Worm (Caenorhabditis elegans) whole organism, late embryonic: Measurements from ENCODE around the gene F49E8.7.
"Not testable (repeated sequence)": the region's sequence is repeated elsewhere in the genome, so short reads cannot be mapped to it uniquely, and the experiment has no call there.

ENCODE experiments used
- C38D4.7 ChIP-seq: fragments of 200-800 bp; sonication (Bioruptor generic); optimal IDR thresholded peaks from 2 replicates; lab custom pipeline; 2018; ENCODE audit warnings: mild to moderate bottlenecking, missing genetic modification characterization, moderate library complexity, missing compliant biosample characterization
- K02D7.2 ChIP-seq: sonication (generic microtip); optimal IDR thresholded peaks from 2 replicates; lab custom pipeline; 2017; ENCODE audit warnings: mild to moderate bottlenecking, missing genetic modification characterization, missing compliant biosample characterization
- T23F11.4 ChIP-seq: fragments of 200-800 bp; sonication (Bioruptor generic); optimal IDR thresholded peaks from 2 replicates; lab custom pipeline; 2018; ENCODE audit warnings: mild to moderate bottlenecking, missing genetic modification characterization, missing compliant biosample characterization
- ama-1 ChIP-seq: fragments of 150-350 bp; optimal IDR thresholded peaks from 2 replicates; lab custom pipeline; 2014
- ceh-18 ChIP-seq: sonication (generic microtip); optimal IDR thresholded peaks from 2 replicates; lab custom pipeline; 2016; ENCODE audit warnings: missing genetic modification characterization, missing compliant biosample characterization
- ceh-19 ChIP-seq: fragments of 200-800 bp; sonication (Bioruptor generic); optimal IDR thresholded peaks from 2 replicates; lab custom pipeline; 2018; ENCODE audit warnings: mild to moderate bottlenecking, missing genetic modification characterization, missing compliant biosample characterization
- ceh-22 ChIP-seq: sonication (generic microtip); optimal IDR thresholded peaks from 2 replicates; lab custom pipeline; 2017; ENCODE audit warnings: missing biosample characterization, missing genetic modification characterization
- ceh-34 ChIP-seq: sonication (generic microtip); optimal IDR thresholded peaks from 2 replicates; lab custom pipeline; 2016; ENCODE audit warnings: mild to moderate bottlenecking, missing genetic modification characterization, missing compliant biosample characterization
- ceh-45 ChIP-seq: fragments of 200-800 bp; sonication (Bioruptor generic); IDR thresholded peaks from 2 replicates; pipeline ENCODE4 v1.3.6; 2022; ENCODE audit warnings: missing genetic modification reagents, missing genetic modification characterization, missing compliant biosample characterization
- ceh-6 ChIP-seq: fragments of 200-800 bp; sonication (Bioruptor generic); optimal IDR thresholded peaks from 2 replicates; lab custom pipeline; 2018; ENCODE audit warnings: mild to moderate bottlenecking, missing genetic modification characterization, missing compliant biosample characterization
- ceh-9 ChIP-seq: sonication (generic microtip); optimal IDR thresholded peaks from 2 replicates; lab custom pipeline; 2016; ENCODE audit warnings: mild to moderate bottlenecking, missing genetic modification characterization, inconsistent platforms, missing compliant biosample characterization
- dmd-4 ChIP-seq: sonication (generic microtip); optimal IDR thresholded peaks from 2 replicates; lab custom pipeline; 2016; ENCODE audit warnings: borderline replicate concordance, missing genetic modification characterization, missing compliant biosample characterization
- elt-4 ChIP-seq: sonication (generic microtip); optimal IDR thresholded peaks from 2 replicates; lab custom pipeline; 2016; ENCODE audit warnings: missing genetic modification characterization, missing compliant biosample characterization
- eyg-1 ChIP-seq: sonication (generic microtip); optimal IDR thresholded peaks from 2 replicates; lab custom pipeline; 2016; ENCODE audit warnings: missing genotype, missing genetic modification characterization, missing compliant biosample characterization
- fkh-10 ChIP-seq: fragments of 150-350 bp; optimal IDR thresholded peaks from 2 replicates; lab custom pipeline; 2014; ENCODE audit warnings: missing biosample characterization, missing genetic modification reagents, missing genetic modification characterization
- gmeb-2 ChIP-seq: sonication (generic microtip); optimal IDR thresholded peaks from 2 replicates; lab custom pipeline; 2016; ENCODE audit warnings: missing genetic modification characterization, inconsistent platforms, missing compliant biosample characterization
- hlh-15 ChIP-seq: sonication (generic microtip); optimal IDR thresholded peaks from 2 replicates; lab custom pipeline; 2016; ENCODE audit warnings: missing genetic modification characterization, missing compliant biosample characterization
- hlh-30 ChIP-seq: sonication (generic microtip); optimal IDR thresholded peaks from 2 replicates; lab custom pipeline; 2017; ENCODE audit warnings: antibody characterized with exemption, missing genetic modification characterization, missing compliant biosample characterization; ENCODE audit not compliant: insufficient read depth
- hlh-6 ChIP-seq: sonication (generic microtip); optimal IDR thresholded peaks from 2 replicates; lab custom pipeline; 2016; ENCODE audit warnings: missing genotype, missing genetic modification characterization, missing compliant biosample characterization
- madf-2 ChIP-seq: sonication (generic microtip); optimal IDR thresholded peaks from 2 replicates; lab custom pipeline; 2017; ENCODE audit warnings: missing genetic modification characterization, missing compliant biosample characterization
- mec-3 ChIP-seq: sonication (generic microtip); optimal IDR thresholded peaks from 2 replicates; lab custom pipeline; 2016; ENCODE audit warnings: borderline replicate concordance, missing genetic modification characterization, missing compliant biosample characterization
- npax-4 ChIP-seq: sonication (generic microtip); optimal IDR thresholded peaks from 2 replicates; lab custom pipeline; 2016; ENCODE audit warnings: missing genetic modification characterization, missing compliant biosample characterization
- pat-9 ChIP-seq: fragments of 200-800 bp; sonication (Bioruptor generic); optimal IDR thresholded peaks from 2 replicates; lab custom pipeline; 2018; ENCODE audit warnings: mild to moderate bottlenecking, missing genetic modification characterization, moderate library complexity, missing compliant biosample characterization
- pax-1 ChIP-seq: fragments of 150-350 bp; optimal IDR thresholded peaks from 2 replicates; lab custom pipeline; 2014; ENCODE audit warnings: missing biosample characterization, missing genetic modification characterization
- pha-2 ChIP-seq: sonication (generic microtip); optimal IDR thresholded peaks from 2 replicates; lab custom pipeline; 2017; ENCODE audit warnings: mild to moderate bottlenecking, missing genetic modification characterization, missing compliant biosample characterization
- pros-1 ChIP-seq: fragments of 150-350 bp; optimal IDR thresholded peaks from 2 replicates; lab custom pipeline; 2014; ENCODE audit warnings: missing biosample characterization, missing genetic modification reagents, missing genetic modification characterization
- ref-2 ChIP-seq: sonication (generic microtip); optimal IDR thresholded peaks from 2 replicates; lab custom pipeline; 2016; ENCODE audit warnings: missing genetic modification characterization, missing compliant biosample characterization
- rnt-1 ChIP-seq: sonication (generic microtip); optimal IDR thresholded peaks from 2 replicates; lab custom pipeline; 2016; ENCODE audit warnings: missing genetic modification characterization, missing compliant biosample characterization
- tbx-7 ChIP-seq: sonication (generic microtip); optimal IDR thresholded peaks from 2 replicates; lab custom pipeline; 2016; ENCODE audit warnings: missing genotype, missing genetic modification characterization, missing compliant biosample characterization
- ttx-3 ChIP-seq: sonication (generic microtip); optimal IDR thresholded peaks from 2 replicates; lab custom pipeline; 2016; ENCODE audit warnings: missing genetic modification reagents, missing genetic modification characterization, missing compliant biosample characterization
- unc-3 ChIP-seq, 2 experiments: fragments of 200-800 bp in 1 of 2; sonication (Bioruptor generic) in 1 of 2; sonication (generic microtip) in 1 of 2; conservative IDR thresholded peaks in 1 of 2; optimal IDR thresholded peaks in 1 of 2; 2 replicates each; pipeline versions ENCODE4 v1.3.6 to Lab custom; 2016 to 2022; ENCODE audit warnings: missing compliant biosample characterization in 2 of 2, missing genetic modification characterization in 2 of 2, missing genetic modification reagents in 1 of 2
- unc-42 ChIP-seq: sonication (generic microtip); optimal IDR thresholded peaks from 2 replicates; lab custom pipeline; 2016; ENCODE audit warnings: missing genotype, missing genetic modification characterization, missing compliant biosample characterization
- zip-5 ChIP-seq: sonication (generic microtip); optimal IDR thresholded peaks from 2 replicates; lab custom pipeline; 2016; ENCODE audit warnings: missing genetic modification characterization, missing compliant biosample characterization
- ztf-16 ChIP-seq: sonication (generic microtip); optimal IDR thresholded peaks from 2 replicates; lab custom pipeline; 2017; ENCODE audit warnings: missing genetic modification characterization, missing compliant biosample characterization

The F49E8.7 gene

DNA sequence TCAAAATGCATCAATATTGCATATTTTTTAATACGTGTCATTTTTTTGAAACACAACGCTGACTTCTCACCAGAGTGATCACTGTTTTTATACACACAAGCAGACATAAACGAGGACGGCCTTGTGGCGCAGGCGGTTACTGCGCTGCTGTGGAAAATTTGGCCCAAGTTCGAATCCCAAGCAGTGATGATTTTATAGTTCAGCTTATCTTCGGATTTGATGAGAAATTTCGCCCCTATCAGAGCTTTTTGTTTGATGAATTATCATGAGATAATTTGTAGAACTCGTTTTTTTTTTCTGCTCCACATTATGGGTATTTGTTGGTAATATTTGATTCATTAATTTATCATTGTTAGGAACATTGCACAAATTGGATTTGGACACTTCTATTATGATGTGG is 17.8 kb upstream of the F49E8.7 start (continued):
- TF ChIP-seq C38D4.7 (GFP tag; lab: Kevin White, UChicago) (peak; percentile 95), ceh-34 (peak; percentile 93), npax-4 (tag; lab: Kevin White, UChicago) (peak; percentile 94), tbx-7 (tag; lab: Kevin White, UChicago) (peak; percentile 52), rnt-1 (tag; lab: Kevin White, UChicago) (peak; percentile 94), ceh-9 (peak; percentile 88), hlh-15 (tag; lab: Kevin White, UChicago) (peak; percentile 93), ztf-16 (tag; lab: Kevin White, UChicago) (peak; percentile 97), ceh-18 (tag; lab: Kevin White, UChicago) (peak; percentile 92), dmd-4 (tag; lab: Kevin White, UChicago) (peak; percentile 92), zip-5 (tag; lab: Kevin White, UChicago) (peak; percentile 72), ceh-6 (GFP tag; lab: Kevin White, UChicago) (peak; percentile 97), pros-1 (tag; lab: Kevin White, UChicago) (peak; percentile 22), gmeb-2 (peak; percentile 96), ama-1 (lab: Kevin White, UChicago) (no peak), unc-42 (tag; lab: Kevin White, UChicago) (peak; percentile 72), fkh-10 (GFP tag; lab: Kevin White, UChicago) (peak; percentile 88)

DNA sequence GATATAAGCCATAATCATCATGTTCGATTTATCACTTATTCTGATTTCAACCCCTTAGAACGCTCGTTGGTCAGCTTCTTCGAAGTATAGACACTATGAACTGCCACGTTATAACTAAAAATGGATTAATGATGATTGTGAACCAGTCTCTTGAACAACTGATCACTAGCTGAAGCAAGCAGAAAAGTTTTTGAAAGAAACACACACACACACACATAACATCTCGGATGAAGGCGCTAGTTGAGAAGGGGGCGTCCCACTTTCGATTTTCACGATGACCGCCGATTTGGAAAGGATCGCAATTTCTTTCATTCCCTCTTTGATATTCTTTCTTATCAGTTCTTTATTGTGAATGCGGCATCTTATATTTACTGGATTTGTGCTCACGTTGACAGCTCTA is 12.4 kb upstream of the F49E8.7 start, which contains the start of gene clec-180:
clec-180 (plus strand) TSS at position 301 of the 400 bp plus-strand sequence.
- TF ChIP-seq pat-9 (tag; lab: Kevin White, UChicago) (no peak), C38D4.7 (GFP tag; lab: Kevin White, UChicago) (no peak), ttx-3 (tag; lab: Kevin White, UChicago) (no peak), hlh-6 (no peak), hlh-15 (tag; lab: Kevin White, UChicago) (no peak)

DNA sequence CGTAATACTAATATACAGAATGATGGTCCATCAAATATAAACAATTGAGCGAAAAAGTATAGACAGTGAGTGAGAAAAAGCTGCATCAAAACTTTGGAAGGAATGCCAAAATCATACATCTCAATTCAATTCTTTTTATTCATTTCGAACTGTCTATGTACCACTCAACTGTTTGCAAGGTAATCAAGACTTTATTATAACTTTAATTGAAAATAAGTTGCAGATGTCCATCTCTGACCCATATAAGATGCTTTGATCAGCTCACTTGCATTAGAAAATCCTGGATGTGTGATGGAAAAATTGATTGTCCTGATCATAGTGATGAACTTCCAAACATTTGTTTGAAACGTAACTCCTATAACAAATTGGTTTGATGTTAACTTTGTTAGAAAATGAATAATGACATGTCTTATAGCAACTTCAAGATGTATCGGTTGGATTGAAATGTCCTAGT is 11.4 kb upstream of the F49E8.7 start, which contains the start of gene F32E10.8:
F32E10.8 (plus strand) TSS at position 51 of the 454 bp plus-strand sequence.
- TF ChIP-seq tbx-7 (tag; lab: Kevin White, UChicago), result no peak
- TF ChIP-seq elt-4, result no peak
- no peak for TF ChIP-seq eyg-1 (tag; lab: Kevin White, UChicago)
- no peak for TF ChIP-seq K02D7.2 (tag; lab: Kevin White, UChicago)
- no peak for TF ChIP-seq ceh-45 (GFP tag; lab: Robert Waterston, UW)
- no peak for TF ChIP-seq hlh-15 (tag; lab: Kevin White, UChicago)
- no peak for TF ChIP-seq T23F11.4 (GFP tag; lab: Kevin White, UChicago)
- TF ChIP-seq pax-1 (tag; lab: Kevin White, UChicago), result no peak
- no peak for TF ChIP-seq ceh-22 (tag; lab: Kevin White, UChicago)
- TF ChIP-seq npax-4 (tag; lab: Kevin White, UChicago), result no peak
- TF ChIP-seq mec-3 (tag; lab: Kevin White, UChicago), result no peak
- TF ChIP-seq hlh-30, result no peak
- TF ChIP-seq unc-3 (GFP tag; conservative IDR thresholded peaks at IDR 0.05; lab: Robert Waterston, UW), result no peak
- no peak for TF ChIP-seq unc-3 (tag; optimal IDR thresholded peaks at IDR 0.05; lab: Kevin White, UChicago)
- TF ChIP-seq ceh-9, result no peak
- no peak for TF ChIP-seq ref-2 (tag; lab: Kevin White, UChicago)
- TF ChIP-seq ceh-19 (GFP tag; lab: Kevin White, UChicago), result no peak
- TF ChIP-seq madf-2 (tag; lab: Kevin White, UChicago), result no peak

DNA sequence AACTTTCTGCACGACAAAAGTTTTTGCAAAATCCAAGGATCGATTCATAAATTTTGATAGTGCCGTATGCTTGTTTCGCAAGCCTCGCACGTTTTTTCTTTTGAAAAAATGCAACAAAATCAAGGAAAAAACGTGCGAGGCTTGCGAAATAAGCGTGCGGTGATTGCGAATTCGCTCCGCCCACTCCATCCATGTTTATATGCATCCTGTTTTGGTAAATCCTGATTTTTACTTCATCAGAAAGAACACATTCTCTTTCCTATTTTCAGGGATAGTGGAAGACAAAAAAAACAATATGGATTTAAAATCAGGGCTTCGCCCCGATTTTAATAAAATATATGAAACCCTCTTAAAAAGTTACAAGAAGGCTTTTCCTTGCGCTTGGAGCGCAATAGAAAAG is 7.7 kb upstream of the F49E8.7 start, which contains the start of gene F32E10.9:
F32E10.9 (minus strand) TSS at position 101 of the 400 bp plus-strand sequence.
- TF ChIP-seq ref-2 (tag; lab: Kevin White, UChicago); pha-2; hlh-6: not testable (repeated sequence)
